Fruit fly (Drosophila melanogaster) whole organism, embryonic: ENCODE data around the gene pnt.

Experiments used
- Bdp1 ChIP-seq: fragments of 200-800 bp; sonication (Bioruptor generic); optimal IDR thresholded peaks from 3 replicates; lab custom pipeline; 2016; ENCODE audit warnings: missing biosample characterization, missing genetic modification characterization
- Bteb2 ChIP-seq: fragments of 200-800 bp; sonication (Bioruptor generic); optimal IDR thresholded peaks from 2 replicates; lab custom pipeline; 2016; ENCODE audit warnings: missing biosample characterization, missing genetic modification characterization
- CG11560 ChIP-seq: fragments of 200-800 bp; sonication (Bioruptor generic); IDR thresholded peaks from 3 replicates; pipeline ENCODE4 v1.3.6; 2022; ENCODE audit warnings: missing biosample characterization, missing genetic modification characterization
- CG11695 ChIP-seq: fragments of 200-800 bp; sonication (Bioruptor generic); IDR thresholded peaks from 3 replicates; pipeline ENCODE4 v1.3.6; 2022; ENCODE audit warnings: missing biosample characterization, missing genetic modification characterization
- CG11723 ChIP-seq: fragments of 200-800 bp; sonication (Bioruptor generic); optimal IDR thresholded peaks from 2 replicates; lab custom pipeline; 2017; ENCODE audit warnings: missing biosample characterization, mild to moderate bottlenecking, missing genetic modification characterization
- CG13775 ChIP-seq: fragments of 200-800 bp; sonication (Bioruptor generic); optimal IDR thresholded peaks from 3 replicates; lab custom pipeline; 2017; ENCODE audit warnings: missing biosample characterization, mild to moderate bottlenecking, missing genetic modification characterization
- CG14710 ChIP-seq: fragments of 200-800 bp; sonication (Bioruptor generic); optimal IDR thresholded peaks from 3 replicates; lab custom pipeline; 2019; ENCODE audit warnings: missing biosample characterization, mild to moderate bottlenecking, missing genetic modification characterization, moderate library complexity
- CG15269 ChIP-seq: fragments of 200-800 bp; sonication (Bioruptor generic); optimal IDR thresholded peaks from 2 replicates; lab custom pipeline; 2018; ENCODE audit warnings: missing biosample characterization, mild to moderate bottlenecking, missing genetic modification characterization, moderate library complexity
- CG15514 ChIP-seq: fragments of 200-800 bp; sonication (Bioruptor generic); optimal IDR thresholded peaks from 3 replicates; lab custom pipeline; 2017; ENCODE audit warnings: missing biosample characterization, missing genetic modification characterization, mild to moderate bottlenecking, moderate library complexity, missing genetic modification reagents
- CG15696 ChIP-seq: fragments of 200-800 bp; sonication (Bioruptor generic); optimal IDR thresholded peaks from 2 replicates; lab custom pipeline; 2019; ENCODE audit warnings: missing biosample characterization, mild to moderate bottlenecking, missing genetic modification characterization, moderate library complexity
- CG16863 ChIP-seq: fragments of 200-800 bp; sonication (Bioruptor generic); optimal IDR thresholded peaks from 3 replicates; lab custom pipeline; 2016; ENCODE audit warnings: missing biosample characterization, missing genetic modification characterization
- CG17612 ChIP-seq: fragments of 200-800 bp; sonication (Bioruptor generic); IDR thresholded peaks from 2 replicates; pipeline ENCODE4 v1.3.6; 2022; ENCODE audit warnings: missing biosample characterization, missing genetic modification characterization
- CG1792 ChIP-seq: fragments of 200-800 bp; sonication (Bioruptor generic); optimal IDR thresholded peaks from 2 replicates; lab custom pipeline; 2016; ENCODE audit warnings: missing biosample characterization, missing genetic modification characterization
- CG18619 ChIP-seq: fragments of 200-800 bp; sonication (Bioruptor generic); optimal IDR thresholded peaks from 3 replicates; lab custom pipeline; 2017; ENCODE audit warnings: missing biosample characterization, mild to moderate bottlenecking, missing genetic modification characterization
- CG31388 ChIP-seq: fragments of 200-800 bp; sonication (Bioruptor generic); optimal IDR thresholded peaks from 2 replicates; lab custom pipeline; 2016; ENCODE audit warnings: missing biosample characterization, missing genetic modification characterization
- CG32772 ChIP-seq: fragments of 200-800 bp; sonication (Bioruptor generic); IDR thresholded peaks from 2 replicates; pipeline ENCODE4 v1.3.6; 2022; ENCODE audit warnings: missing biosample characterization, missing genetic modification characterization
- CG34422 ChIP-seq: fragments of 200-800 bp; sonication (Bioruptor generic); IDR thresholded peaks from 3 replicates; pipeline ENCODE4 v1.3.6; 2022; ENCODE audit warnings: missing biosample characterization, missing genetic modification characterization
- CG3995 ChIP-seq: fragments of 200-800 bp; sonication (Bioruptor generic); optimal IDR thresholded peaks from 3 replicates; lab custom pipeline; 2016; ENCODE audit warnings: missing biosample characterization, missing genetic modification characterization
- CG4707 ChIP-seq: fragments of 200-800 bp; sonication (Bioruptor generic); optimal IDR thresholded peaks from 2 replicates; lab custom pipeline; 2018; ENCODE audit warnings: missing biosample characterization, mild to moderate bottlenecking, missing genetic modification characterization, moderate library complexity
- CG4854 ChIP-seq: fragments of 200-800 bp; sonication (Bioruptor generic); optimal IDR thresholded peaks from 2 replicates; lab custom pipeline; 2016; ENCODE audit warnings: missing biosample characterization, missing genetic modification characterization, inconsistent platforms
- CG8478 ChIP-seq: fragments of >200 bp; optimal IDR thresholded peaks from 2 replicates; lab custom pipeline; 2018
- CTCF ChIP-seq: fragments of 200-800 bp; sonication (Bioruptor generic); optimal IDR thresholded peaks from 2 replicates; lab custom pipeline; 2017; ENCODE audit warnings: missing biosample characterization, mild to moderate bottlenecking, missing genetic modification characterization, moderate library complexity
- Chrac-16 ChIP-seq: fragments of 200-800 bp; sonication (Bioruptor generic); optimal IDR thresholded peaks from 3 replicates; lab custom pipeline; 2016; ENCODE audit warnings: missing biosample characterization, missing genetic modification characterization
- Eip74EF ChIP-seq, 2 experiments: fragments of 200-800 bp in 1 of 2; fragments of >200 bp in 1 of 2; sonication (Bioruptor generic) in 1 of 2; optimal IDR thresholded peaks; 2 replicates each; lab custom pipeline; 2017 to 2019; ENCODE audit warnings: missing biosample characterization in 2 of 2, missing genetic modification characterization in 2 of 2, mild to moderate bottlenecking in 1 of 2, moderate library complexity in 1 of 2
- HLHmδ ChIP-seq: fragments of 200-800 bp; sonication (Bioruptor generic); optimal IDR thresholded peaks from 2 replicates; lab custom pipeline; 2018; ENCODE audit warnings: missing biosample characterization, mild to moderate bottlenecking, missing genetic modification characterization, moderate library complexity
- Nf-YB ChIP-seq: fragments of 200-800 bp; sonication (Bioruptor generic); optimal IDR thresholded peaks from 3 replicates; lab custom pipeline; 2019; ENCODE audit warnings: missing biosample characterization, mild to moderate bottlenecking, missing genetic modification characterization, moderate library complexity
- Opbp ChIP-seq: fragments of 200-800 bp; sonication (Bioruptor generic); IDR thresholded peaks from 3 replicates; pipeline ENCODE4 v1.3.6; 2022; ENCODE audit warnings: missing biosample characterization, missing genetic modification characterization; ENCODE audit not compliant: partially characterized antibody
- Pdp1 ChIP-seq, 2 experiments: fragments of 200-800 bp; sonication (Bioruptor generic); optimal IDR thresholded peaks; 3 replicates each; lab custom pipeline; 2016; ENCODE audit warnings: missing biosample characterization in 2 of 2, missing genetic modification characterization in 2 of 2, mild to moderate bottlenecking in 1 of 2, moderate library complexity in 1 of 2
- Sin3A ChIP-seq: fragments of >200 bp; optimal IDR thresholded peaks from 2 replicates; lab custom pipeline; 2018
- Six4 ChIP-seq: fragments of 200-800 bp; sonication (Bioruptor generic); optimal IDR thresholded peaks from 2 replicates; lab custom pipeline; 2016; ENCODE audit warnings: missing biosample characterization, missing genetic modification characterization
- Tbp ChIP-seq: fragments of >200 bp; optimal IDR thresholded peaks from 2 replicates; lab custom pipeline; 2018; ENCODE audit warnings: missing biosample characterization, missing genetic modification characterization
- ara ChIP-seq: fragments of 200-800 bp; sonication (Bioruptor generic); IDR thresholded peaks from 2 replicates; pipeline ENCODE4 v1.3.6; 2022; ENCODE audit warnings: missing biosample characterization, missing genetic modification characterization
- bab2 ChIP-seq: fragments of 200-800 bp; sonication (Bioruptor generic); optimal IDR thresholded peaks from 2 replicates; lab custom pipeline; 2016; ENCODE audit warnings: missing biosample characterization, missing genetic modification characterization
- bcd ChIP-seq: fragments of 200-800 bp; sonication (Bioruptor generic); optimal IDR thresholded peaks from 2 replicates; lab custom pipeline; 2017; ENCODE audit warnings: missing biosample characterization, mild to moderate bottlenecking, missing genetic modification characterization
- btn ChIP-seq: fragments of 200-800 bp; sonication (Bioruptor generic); optimal IDR thresholded peaks from 2 replicates; lab custom pipeline; 2016; ENCODE audit warnings: missing biosample characterization, missing genetic modification characterization
- cas ChIP-seq: fragments of 200-800 bp; sonication (Bioruptor generic); IDR thresholded peaks from 2 replicates; pipeline ENCODE4 v1.3.6; 2022; ENCODE audit warnings: missing biosample characterization, missing genetic modification characterization
- crp ChIP-seq, 2 experiments: fragments of 200-800 bp; sonication (Bioruptor generic); optimal IDR thresholded peaks; 2 replicates in 1 of 2; 3 replicates in 1 of 2; lab custom pipeline; 2017; ENCODE audit warnings: missing biosample characterization in 2 of 2, missing genetic modification characterization in 2 of 2, mild to moderate bottlenecking in 1 of 2, moderate library complexity in 1 of 2
- gce ChIP-seq: fragments of 200-800 bp; sonication (Bioruptor generic); IDR thresholded peaks from 3 replicates; pipeline ENCODE4 v1.3.6; 2022; ENCODE audit warnings: missing biosample characterization, missing genetic modification characterization
- gcm ChIP-seq: fragments of 200-800 bp; sonication (Bioruptor generic); optimal IDR thresholded peaks from 2 replicates; lab custom pipeline; 2019; ENCODE audit warnings: missing biosample characterization, mild to moderate bottlenecking, missing genetic modification characterization, moderate library complexity
- gcm2 ChIP-seq: fragments of 200-800 bp; sonication (Bioruptor generic); optimal IDR thresholded peaks from 2 replicates; lab custom pipeline; 2016; ENCODE audit warnings: missing biosample characterization, missing genetic modification characterization
- gem ChIP-seq: fragments of 200-800 bp; sonication (Bioruptor generic); optimal IDR thresholded peaks from 2 replicates; lab custom pipeline; 2019; ENCODE audit warnings: missing biosample characterization, mild to moderate bottlenecking, missing genetic modification characterization, moderate library complexity
- gsb ChIP-seq: fragments of 200-800 bp; sonication (Bioruptor generic); IDR thresholded peaks from 2 replicates; pipeline ENCODE4 v1.3.6; 2022; ENCODE audit warnings: missing biosample characterization, missing genetic modification characterization
- hbn ChIP-seq: fragments of 200-800 bp; sonication (Bioruptor generic); IDR thresholded peaks from 2 replicates; pipeline ENCODE4 v1.3.6; 2022; ENCODE audit warnings: missing biosample characterization, missing genetic modification characterization; ENCODE audit not compliant: partially characterized antibody
- hth ChIP-seq: fragments of >200 bp; optimal IDR thresholded peaks from 2 replicates; lab custom pipeline; 2017; ENCODE audit warnings: inconsistent platforms
- ken ChIP-seq: fragments of 200-800 bp; sonication (Bioruptor generic); IDR thresholded peaks from 3 replicates; pipeline ENCODE4 v1.3.6; 2022; ENCODE audit warnings: missing biosample characterization, missing genetic modification characterization
- klu ChIP-seq: fragments of 200-800 bp; sonication (Bioruptor generic); IDR thresholded peaks from 2 replicates; pipeline ENCODE4 v1.3.6; 2022; ENCODE audit warnings: missing biosample characterization, missing genetic modification characterization
- pros ChIP-seq: fragments of 200-800 bp; sonication (Bioruptor generic); optimal IDR thresholded peaks from 3 replicates; lab custom pipeline; 2019; ENCODE audit warnings: missing biosample characterization, mild to moderate bottlenecking, missing genetic modification characterization, moderate library complexity
- ro ChIP-seq: fragments of 200-800 bp; sonication (Bioruptor generic); IDR thresholded peaks from 2 replicates; pipeline ENCODE4 v1.3.6; 2022; ENCODE audit warnings: missing biosample characterization, missing genetic modification characterization
- row ChIP-seq: fragments of 200-800 bp; sonication (Bioruptor generic); IDR thresholded peaks from 3 replicates; pipeline ENCODE4 v1.3.6; 2022; ENCODE audit warnings: missing biosample characterization, missing genetic modification characterization
- wdn ChIP-seq: fragments of 200-800 bp; sonication (Bioruptor generic); IDR thresholded peaks from 2 replicates; pipeline ENCODE4 v1.3.6; 2022; ENCODE audit warnings: missing biosample characterization, missing genetic modification characterization
- z ChIP-seq: fragments of 200-800 bp; sonication (Bioruptor generic); IDR thresholded peaks from 3 replicates; pipeline ENCODE4 v1.3.6; 2022; ENCODE audit warnings: missing biosample characterization, missing genetic modification characterization
- zen2 ChIP-seq: fragments of 200-800 bp; sonication (Bioruptor generic); IDR thresholded peaks from 3 replicates; pipeline ENCODE4 v1.3.6; 2022; ENCODE audit warnings: missing biosample characterization, missing genetic modification characterization; ENCODE audit not compliant: partially characterized antibody

Gene pnt

DNA sequence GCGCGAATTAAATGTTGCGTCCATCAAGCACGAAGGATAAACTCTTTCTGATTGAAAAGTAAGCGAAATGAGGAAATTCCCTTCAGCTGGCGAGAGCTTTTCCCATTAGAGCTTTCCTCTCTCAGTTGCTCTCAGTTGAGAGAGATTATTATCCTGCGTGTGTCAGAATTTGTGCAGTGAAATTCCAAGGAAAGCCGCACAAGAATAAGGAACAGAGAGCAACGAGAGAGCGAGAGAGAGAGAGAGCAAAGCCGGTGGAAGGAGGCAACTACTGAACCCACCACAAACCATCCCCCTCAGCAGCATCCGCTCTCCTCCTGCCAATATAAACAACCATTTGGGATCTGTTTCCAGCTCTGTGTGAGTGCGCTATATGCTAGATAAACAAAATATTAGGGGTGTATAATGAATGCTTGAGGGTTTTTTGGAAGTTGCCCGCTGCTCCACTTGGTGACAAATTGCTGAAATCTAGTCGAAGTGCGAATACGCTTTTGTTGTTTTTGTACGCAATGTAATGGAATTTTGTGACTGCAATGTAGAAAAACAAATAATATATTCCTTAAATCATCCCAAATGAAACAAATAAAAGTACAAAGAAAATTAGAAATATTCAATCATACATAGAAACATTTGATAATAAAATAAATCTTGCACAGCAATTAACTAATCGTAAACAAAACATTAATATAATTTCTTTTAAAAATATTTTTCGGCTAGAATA, 97.0 kb downstream of the pnt start, which contains the start of gene CG4467 (continued):
- TF ChIP-seq CG1792 (GFP tag; lab: Kevin White, UChicago) (no peak), CG34422 (GFP tag; lab: Robert Waterston, UW) (no peak), Bteb2 (no peak), CG3995 (GFP tag; lab: Kevin White, UChicago) (no peak), CG17612 (no peak), ro (GFP tag; lab: Robert Waterston, UW) (no peak), Tbp (GFP tag; lab: Kevin White, UChicago) (no peak), z (GFP tag; lab: Robert Waterston, UW) (no peak), Bdp1 (no peak), CG15269 (tag; lab: Kevin White, UChicago) (no peak), wdn (GFP tag; lab: Robert Waterston, UW) (no peak), bcd (GFP tag; lab: Kevin White, UChicago) (no peak), CG11723 (GFP tag; lab: Kevin White, UChicago) (no peak), pros (GFP tag; lab: Kevin White, UChicago) (peak; percentile 97), CG32772 (GFP tag; lab: Robert Waterston, UW) (no peak), bab2 (no peak), cas (GFP tag; lab: Robert Waterston, UW) (no peak), Nf-YB (no peak), crp (GFP tag; optimal IDR thresholded peaks at IDR 0.05; lab: Kevin White, UChicago) (no peak), CG14710 (tag; lab: Kevin White, UChicago) (no peak), CG11560 (no peak), CG4854 (GFP tag; lab: Kevin White, UChicago) (no peak), CG8478 (lab: Kevin White, UChicago) (no peak), klu (GFP tag; lab: Robert Waterston, UW) (no peak), CG15514 (peak; percentile 10), CG15696 (tag; lab: Kevin White, UChicago) (no peak), ken (no peak), CG31388 (GFP tag; lab: Kevin White, UChicago) (no peak), row (GFP tag; lab: Robert Waterston, UW) (peak; percentile 64), HLHmδ (GFP tag; lab: Kevin White, UChicago) (no peak), Opbp (GFP tag; lab: Robert Waterston, UW) (peak; percentile 55; the same call in 1 of the 3 replicates), Chrac-16 (GFP tag; lab: Kevin White, UChicago) (no peak), ara (GFP tag; lab: Robert Waterston, UW) (no peak), btn (GFP tag; lab: Kevin White, UChicago) (no peak), gcm2 (GFP tag; lab: Kevin White, UChicago) (no peak), Six4 (GFP tag; lab: Kevin White, UChicago) (no peak), CG13775 (GFP tag; lab: Kevin White, UChicago) (no peak), hth (lab: Kevin White, UChicago) (no peak), zen2 (GFP tag; lab: Robert Waterston, UW) (no peak), gce (GFP tag; lab: Robert Waterston, UW) (no peak), gcm (GFP tag; lab: Kevin White, UChicago) (no peak), CTCF (no peak), hbn (GFP tag; lab: Robert Waterston, UW) (no peak), CG18619 (GFP tag; lab: Kevin White, UChicago) (no peak), CG4707 (GFP tag; lab: Kevin White, UChicago) (no peak), gem (tag; lab: Kevin White, UChicago) (peak; percentile 27), CG16863 (no peak), gsb (GFP tag; lab: Robert Waterston, UW) (no peak), Eip74EF (GFP tag; optimal IDR thresholded peaks at IDR 0.05; lab: Kevin White, UChicago) (no peak), CG11695 (GFP tag; lab: Robert Waterston, UW) (no peak), Pdp1 (GFP tag; optimal IDR thresholded peaks at IDR 0.05; lab: Kevin White, UChicago) (no peak), Sin3A (lab: Kevin White, UChicago) (no peak)
